Worm (Caenorhabditis elegans): ENCODE data around the gene pqn-31.

DNA sequence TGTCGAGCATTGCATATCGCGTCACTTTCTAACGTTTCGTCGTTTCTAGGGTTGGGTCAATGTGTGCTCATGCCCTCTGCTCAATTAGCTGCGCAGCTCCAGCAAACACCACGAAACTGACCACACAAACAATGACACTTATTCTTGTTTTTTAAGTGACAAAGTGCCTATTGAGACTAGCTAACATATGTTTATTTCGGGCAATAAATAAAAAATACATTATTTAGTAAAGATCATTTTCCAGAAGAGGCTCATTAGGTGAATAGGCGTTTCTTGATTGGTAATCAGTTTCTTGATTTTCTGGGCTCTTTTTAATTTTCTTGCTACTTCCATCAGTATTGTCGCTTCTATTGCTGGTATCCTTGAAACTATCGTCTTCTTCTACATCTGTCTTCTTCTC lies 39.7 kb upstream of the pqn-31 start, which contains the start of gene T27E4.5:
- no peak for TF ChIP-seq bed-1 (GFP tag; IDR thresholded peaks at IDR 0.05)
- no peak for TF ChIP-seq mcd-1 (GFP tag; IDR thresholded peaks at IDR 0.05)
- no peak for TF ChIP-seq sea-2 (GFP tag; IDR thresholded peaks at IDR 0.05)
- no peak for TF ChIP-seq nfya-2 (GFP tag; IDR thresholded peaks at IDR 0.05)
